Worm (Caenorhabditis elegans) whole organism, dauer: ENCODE results near the gene nol-10.

Experiments used
- unc-62 ChIP-seq: sonication (generic microtip); optimal IDR thresholded peaks from 2 replicates; lab custom pipeline; 2017; ENCODE audit warnings: missing biosample characterization, missing genetic modification reagents, missing genetic modification characterization

The nol-10 gene

ce11 chrIV:7632535-7632934 is 52.1 kb downstream of the nol-10 start, which contains the start of gene F45E4.6:
Gene F45E4.6 (minus strand): TSS chrIV:7632548.
- no peak for TF ChIP-seq unc-62 (GFP tag; lab: Kevin White, UChicago)

DNA sequence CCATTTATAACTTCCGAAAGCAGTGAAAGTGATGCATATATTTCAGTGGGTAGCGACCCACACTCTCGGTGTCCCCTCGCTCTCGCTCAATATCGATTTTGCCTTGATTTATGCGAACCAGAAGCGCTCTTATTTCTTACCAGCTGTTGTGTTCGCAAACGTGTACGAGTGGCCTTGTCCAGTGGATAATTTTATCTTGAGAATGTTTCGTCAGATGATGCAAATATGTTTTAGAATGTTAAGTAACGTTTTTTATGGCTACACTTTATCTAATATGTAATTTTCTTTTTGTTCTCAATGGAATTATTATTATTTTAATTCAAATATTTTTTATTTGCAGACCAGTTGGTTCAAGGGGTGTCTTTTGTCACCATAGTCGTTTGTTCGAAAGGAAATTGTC is 52.6 kb downstream of the nol-10 start, which contains the start of gene plp-1:
plp-1 (plus strand) TSS at position 341 of the 400 bp plus-strand sequence.
- TF ChIP-seq unc-62 (GFP tag; lab: Kevin White, UChicago), result no peak
